Worm (Caenorhabditis elegans): ENCODE data around the gene ugt-39.

The ugt-39 gene

DNA sequence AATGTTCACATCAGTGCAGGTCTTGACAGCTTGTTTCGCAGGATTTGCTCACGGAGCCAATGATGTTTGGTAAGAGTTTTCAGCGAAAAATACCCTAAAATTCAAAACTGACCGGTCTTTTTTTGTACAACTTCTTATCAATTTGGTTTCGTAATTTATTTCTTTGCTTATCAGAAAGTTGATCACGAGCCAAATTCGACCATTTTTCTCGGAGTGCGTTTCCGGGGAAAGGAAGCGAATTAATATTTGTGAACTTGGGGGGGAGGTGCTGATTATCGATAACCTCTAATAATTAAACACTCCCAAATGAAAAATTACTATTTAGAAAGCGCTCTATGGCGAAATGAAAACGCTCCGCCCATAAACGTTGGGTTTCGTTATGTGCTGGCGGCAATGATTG lies 29.7 kb downstream of the ugt-39 start:
- TF ChIP-seq jun-1 (tag; optimal IDR thresholded peaks at IDR 0.05), result peak; percentile 43
- no peak for TF ChIP-seq lsy-2 (tag; optimal IDR thresholded peaks at IDR 0.05)
- peak; percentile 88 for TF ChIP-seq elt-2 (tag; optimal IDR thresholded peaks at IDR 0.05)

DNA sequence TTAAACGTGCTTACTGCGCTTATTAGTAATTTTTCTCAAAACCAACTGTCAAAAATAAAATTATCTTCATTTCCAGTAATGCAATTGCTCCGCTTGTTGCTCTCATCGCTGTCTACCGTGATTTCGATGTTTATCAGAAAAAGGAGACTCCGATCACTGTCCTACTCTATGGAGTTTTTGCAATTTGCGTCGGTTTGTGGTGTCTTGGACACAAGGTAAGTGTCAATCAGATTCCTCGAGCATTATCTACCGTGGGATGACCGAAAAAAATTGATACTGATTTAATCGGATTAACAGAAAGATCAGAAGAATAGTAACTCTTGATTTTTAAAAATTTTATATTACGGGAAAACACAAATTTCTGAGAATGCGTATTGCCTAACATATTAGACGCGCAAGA lies 30.4 kb downstream of the ugt-39 start:
- TF ChIP-seq lir-3 (tag; optimal IDR thresholded peaks at IDR 0.05; ENCODE audit: poor library complexity), result no peak
- TF ChIP-seq C16A3.4 (tag; optimal IDR thresholded peaks at IDR 0.05), result no peak
- no peak for TF ChIP-seq fkh-8 (tag; optimal IDR thresholded peaks at IDR 0.05)
- no peak for TF ChIP-seq nhr-19 (GFP tag; conservative IDR thresholded peaks at IDR 0.05)
- no peak for TF ChIP-seq ets-5 (GFP tag; IDR thresholded peaks at IDR 0.05)
- no peak for TF ChIP-seq unc-130 (tag; optimal IDR thresholded peaks at IDR 0.05)
- no peak for TF ChIP-seq ztf-11 (tag; optimal IDR thresholded peaks at IDR 0.05)
- TF ChIP-seq hpl-2 (GFP tag; optimal IDR thresholded peaks at IDR 0.05), result no peak
- no peak for TF ChIP-seq C34B4.2 (tag; optimal IDR thresholded peaks at IDR 0.05)
- no peak for TF ChIP-seq fkh-10 (GFP tag; optimal IDR thresholded peaks at IDR 0.05)
- TF ChIP-seq nhr-84 (tag; optimal IDR thresholded peaks at IDR 0.05), result no peak
- no peak for TF ChIP-seq vab-15 (tag; optimal IDR thresholded peaks at IDR 0.05)
- no peak for TF ChIP-seq unc-98 (GFP tag; IDR thresholded peaks at IDR 0.05)
- no peak for TF ChIP-seq snu-23 (GFP tag; optimal IDR thresholded peaks at IDR 0.05)
- TF ChIP-seq fos-1 (tag; optimal IDR thresholded peaks at IDR 0.05), result no peak

ce11 chrV:7193562-7193961 lies 36.6 kb downstream of the ugt-39 start, which contains the start of gene F09G2.8:
Gene F09G2.8, minus strand, starts transcription at chrV:7193662.
- TF ChIP-seq ceh-82 (tag; optimal IDR thresholded peaks at IDR 0.05), result no peak
- no peak for TF ChIP-seq sptf-1 (tag; optimal IDR thresholded peaks at IDR 0.05)
- TF ChIP-seq jun-1 (tag; optimal IDR thresholded peaks at IDR 0.05), result no peak

DNA sequence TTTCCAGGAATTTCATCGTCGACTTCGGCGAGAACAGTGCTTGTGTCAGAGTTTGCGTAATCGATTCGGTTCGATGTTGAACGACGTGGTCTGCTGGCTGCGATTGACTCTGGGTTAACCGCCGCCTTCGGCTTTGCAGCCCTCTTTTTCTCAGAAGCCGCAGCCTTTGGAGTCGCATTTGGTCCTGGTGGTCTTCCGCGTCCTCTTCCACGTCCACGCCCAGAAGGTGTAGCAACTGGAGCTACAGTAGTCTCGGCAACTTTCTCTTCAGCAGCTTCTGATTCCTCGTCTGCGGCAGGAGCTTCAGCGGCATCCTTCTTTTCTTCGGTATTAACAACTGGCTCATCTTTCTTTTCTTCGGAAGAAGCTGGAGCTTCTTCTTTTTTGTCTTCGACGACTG lies 37.9 kb downstream of the ugt-39 start:
- no peak for TF ChIP-seq mep-1 (tag; optimal IDR thresholded peaks at IDR 0.05)
- no peak for TF ChIP-seq unc-62 (GFP tag; optimal IDR thresholded peaks at IDR 0.05)

- TF ChIP-seq vab-15 (tag; optimal IDR thresholded peaks at IDR 0.05) (no peak), jun-1 (tag; optimal IDR thresholded peaks at IDR 0.05) (no peak), ceh-88 (GFP tag; IDR thresholded peaks at IDR 0.05) (no peak), zag-1 (tag; optimal IDR thresholded peaks at IDR 0.05) (no peak), snu-23 (GFP tag; optimal IDR thresholded peaks at IDR 0.05) (no peak), mef-2 (tag; optimal IDR thresholded peaks at IDR 0.05) (no peak), fkh-4 (tag; optimal IDR thresholded peaks at IDR 0.05; ENCODE audit: borderline replicate concordance) (no peak), unc-98 (GFP tag; IDR thresholded peaks at IDR 0.05) (no peak), skn-1 (tag; optimal IDR thresholded peaks at IDR 0.05) (no peak), lir-3 (tag; optimal IDR thresholded peaks at IDR 0.05; ENCODE audit: poor library complexity) (no peak)
These were observed 39.1 kb downstream of the ugt-39 start, which contains the start of gene attf-2 for ce11 chrV:7196037-7196436. Gene attf-2, minus strand, starts transcription at chrV:7196137.

- no peak for TF ChIP-seq ces-1 (GFP tag; optimal IDR thresholded peaks at IDR 0.05)
- TF ChIP-seq hpl-2 (GFP tag; optimal IDR thresholded peaks at IDR 0.05), result peak; percentile 52
- peak; percentile 95 for TF ChIP-seq nhr-71 (tag; optimal IDR thresholded peaks at IDR 0.05)
- peak; percentile 46 for TF ChIP-seq aly-2 (tag; optimal IDR thresholded peaks at IDR 0.05)
- no peak for TF ChIP-seq nhr-12 (tag; optimal IDR thresholded peaks at IDR 0.05)
- peak; percentile 95 for TF ChIP-seq mep-1 (tag; optimal IDR thresholded peaks at IDR 0.05)
- peak; percentile 62 for TF ChIP-seq snpc-4 (tag; optimal IDR thresholded peaks at IDR 0.05)
- peak; percentile 89 for TF ChIP-seq jun-1 (tag; optimal IDR thresholded peaks at IDR 0.05)
- peak; percentile 82 for TF ChIP-seq dsc-1 (tag; optimal IDR thresholded peaks at IDR 0.05)
- no peak for TF ChIP-seq sox-4 (tag; optimal IDR thresholded peaks at IDR 0.05)
- TF ChIP-seq irx-1 (tag; optimal IDR thresholded peaks at IDR 0.05), result peak; percentile 82
- peak; percentile 83 for TF ChIP-seq unc-86 (tag; optimal IDR thresholded peaks at IDR 0.05)
- TF ChIP-seq nhr-77 (tag; optimal IDR thresholded peaks at IDR 0.05), result peak; percentile 86
- peak; percentile 79 for TF ChIP-seq nhr-237 (tag; optimal IDR thresholded peaks at IDR 0.05)
- TF ChIP-seq mab-9 (GFP tag; IDR thresholded peaks at IDR 0.05), result peak; percentile 60
- peak in 1 of 2 experiments; percentile 90 for TF ChIP-seq mdl-1 (tag; optimal IDR thresholded peaks at IDR 0.05)
- peak; percentile 44 for TF ChIP-seq pag-3 (tag; optimal IDR thresholded peaks at IDR 0.05; ENCODE audit: borderline replicate concordance, insufficient read depth)
- peak; percentile 74 for TF ChIP-seq egl-13 (tag; optimal IDR thresholded peaks at IDR 0.05)
- no peak for TF ChIP-seq egl-27 (tag; optimal IDR thresholded peaks at IDR 0.05)
- no peak for TF ChIP-seq tlp-1 (tag; optimal IDR thresholded peaks at IDR 0.05)
These were observed 39.6 kb downstream of the ugt-39 start, which contains the start of gene F09G2.2 for ce11 chrV:7196498-7196966. Gene F09G2.2, plus strand, starts transcription at chrV:7196916.
